Worm (Caenorhabditis elegans) whole organism, young adult: ENCODE data around the gene clik-2.
A peak's percentile ranks its signal among the peaks of the same experiment; 100 is the strongest.

Experiments used
- C17E4.6 ChIP-seq: fragments of 200-800 bp; sonication (Bioruptor generic); IDR thresholded peaks from 2 replicates; pipeline ENCODE4 v1.3.6; 2022; ENCODE audit warnings: missing genetic modification reagents, missing genetic modification characterization, missing compliant biosample characterization
- F37B4.10 ChIP-seq: fragments of 200-800 bp; sonication (Bioruptor generic); IDR thresholded peaks from 2 replicates; pipeline ENCODE4 v1.3.6; 2022; ENCODE audit warnings: missing genetic modification characterization, missing compliant biosample characterization
- F57A8.1 ChIP-seq: fragments of 200-800 bp; sonication (Bioruptor generic); optimal IDR thresholded peaks from 2 replicates; lab custom pipeline; 2018; ENCODE audit warnings: mild to moderate bottlenecking, missing genetic modification characterization, moderate library complexity, missing compliant biosample characterization
- K12H6.12 ChIP-seq: fragments of 200-800 bp; sonication (Bioruptor generic); optimal IDR thresholded peaks from 2 replicates; lab custom pipeline; 2018; ENCODE audit warnings: mild to moderate bottlenecking, missing genetic modification characterization, missing compliant biosample characterization
- Y53F4B.3 ChIP-seq: fragments of 200-800 bp; sonication (Bioruptor generic); IDR thresholded peaks from 2 replicates; pipeline ENCODE4 v1.3.6; 2022; ENCODE audit warnings: missing genetic modification reagents, missing genetic modification characterization, missing compliant biosample characterization
- Y79H2A.3 ChIP-seq: fragments of 200-800 bp; sonication (Bioruptor generic); conservative IDR thresholded peaks from 2 replicates; pipeline ENCODE4 v1.3.6; 2022; ENCODE audit warnings: missing genetic modification reagents, missing genetic modification characterization, missing compliant biosample characterization
- ZK185.1 ChIP-seq: sonication (generic microtip); optimal IDR thresholded peaks from 2 replicates; lab custom pipeline; 2016; ENCODE audit warnings: mild to moderate bottlenecking, missing genetic modification characterization, missing compliant biosample characterization; ENCODE audit not compliant: poor library complexity, severe bottlenecking
- akir-1 ChIP-seq: fragments of 200-800 bp; sonication (Bioruptor generic); optimal IDR thresholded peaks from 2 replicates; lab custom pipeline; 2018; ENCODE audit warnings: mild to moderate bottlenecking, missing genetic modification characterization, moderate library complexity, missing compliant biosample characterization
- ama-1 ChIP-seq, 3 experiments: fragments of 150-350 bp in 1 of 3; sonication (generic microtip) in 2 of 3; optimal IDR thresholded peaks; 2 replicates each; lab custom pipeline; 2014 to 2018; ENCODE audit warnings: missing biosample characterization in 2 of 3, missing genetic modification characterization in 2 of 3, missing genetic modification reagents in 2 of 3
- atf-7 ChIP-seq: sonication (generic microtip); optimal IDR thresholded peaks from 2 replicates; lab custom pipeline; 2017; ENCODE audit warnings: mild to moderate bottlenecking, missing genetic modification characterization, missing compliant biosample characterization
- attf-3 ChIP-seq: fragments of 200-800 bp; sonication (Bioruptor generic); conservative IDR thresholded peaks from 2 replicates; pipeline ENCODE4 v1.3.6; 2022; ENCODE audit warnings: missing genetic modification reagents, missing genetic modification characterization, missing compliant biosample characterization
- attf-5 ChIP-seq: fragments of 200-800 bp; sonication (Bioruptor generic); optimal IDR thresholded peaks from 2 replicates; lab custom pipeline; 2018; ENCODE audit warnings: mild to moderate bottlenecking, missing genetic modification characterization, missing compliant biosample characterization
- attf-6 ChIP-seq: fragments of 200-800 bp; sonication (Bioruptor generic); IDR thresholded peaks from 2 replicates; pipeline ENCODE4 v1.3.6; 2022; ENCODE audit warnings: missing genetic modification reagents, missing genetic modification characterization, missing compliant biosample characterization
- ccch-3 ChIP-seq: fragments of 200-800 bp; sonication (Bioruptor generic); optimal IDR thresholded peaks from 2 replicates; lab custom pipeline; 2018; ENCODE audit warnings: mild to moderate bottlenecking, missing genetic modification characterization, missing compliant biosample characterization
- cebp-1 ChIP-seq, 2 experiments: fragments of 200-800 bp in 1 of 2; sonication (Bioruptor generic) in 1 of 2; sonication (generic microtip) in 1 of 2; IDR thresholded peaks in 1 of 2; optimal IDR thresholded peaks in 1 of 2; 2 replicates each; pipeline versions ENCODE4 v1.3.6 to Lab custom; 2017 to 2022; ENCODE audit warnings: missing compliant biosample characterization in 2 of 2, missing genetic modification characterization in 2 of 2, mild to moderate bottlenecking in 1 of 2, missing genetic modification reagents in 1 of 2, moderate library complexity in 1 of 2
- dox-1 ChIP-seq: fragments of 200-800 bp; sonication (Bioruptor generic); IDR thresholded peaks from 2 replicates; pipeline ENCODE4 v1.3.6; 2022; ENCODE audit warnings: missing genetic modification reagents, missing genetic modification characterization, missing compliant biosample characterization
- efl-1 ChIP-seq: fragments of 150-350 bp; optimal IDR thresholded peaks from 2 replicates; lab custom pipeline; 2014; ENCODE audit warnings: missing biosample characterization, missing genetic modification reagents, missing genetic modification characterization
- ekl-4 ChIP-seq: fragments of 200-800 bp; sonication (Bioruptor generic); IDR thresholded peaks from 2 replicates; pipeline ENCODE4 v1.3.6; 2022; ENCODE audit warnings: missing genetic modification reagents, missing genetic modification characterization, missing compliant biosample characterization
- hmg-1.2 ChIP-seq: fragments of 200-800 bp; sonication (Bioruptor generic); IDR thresholded peaks from 2 replicates; pipeline ENCODE4 v1.3.6; 2022; ENCODE audit warnings: missing genetic modification reagents, missing genetic modification characterization, missing compliant biosample characterization
- hmg-20 ChIP-seq: fragments of 200-800 bp; sonication (Bioruptor generic); IDR thresholded peaks from 2 replicates; pipeline ENCODE4 v1.3.6; 2022; ENCODE audit warnings: missing genetic modification reagents, missing genetic modification characterization, missing compliant biosample characterization
- hsf-1 ChIP-seq: fragments of 200-800 bp; sonication (Bioruptor generic); IDR thresholded peaks from 2 replicates; pipeline ENCODE4 v1.3.6; 2022; ENCODE audit warnings: missing genetic modification reagents, missing genetic modification characterization, missing compliant biosample characterization
- let-607 ChIP-seq, 2 experiments: fragments of 200-800 bp in 1 of 2; sonication (Bioruptor generic) in 1 of 2; sonication (generic microtip) in 1 of 2; optimal IDR thresholded peaks; 2 replicates each; lab custom pipeline; 2016 to 2018; ENCODE audit warnings: mild to moderate bottlenecking in 2 of 2, missing compliant biosample characterization in 2 of 2, missing genetic modification characterization in 2 of 2, moderate library complexity in 2 of 2, missing genotype in 1 of 2
- lin-40 ChIP-seq: sonication (generic microtip); optimal IDR thresholded peaks from 2 replicates; lab custom pipeline; 2016; ENCODE audit warnings: missing genetic modification characterization, mild to moderate bottlenecking, missing compliant biosample characterization, missing genotype, missing genetic modification reagents
- nhr-120 ChIP-seq: fragments of 200-800 bp; sonication (Bioruptor generic); IDR thresholded peaks from 2 replicates; pipeline ENCODE4 v1.3.6; 2022; ENCODE audit warnings: missing genetic modification characterization, missing compliant biosample characterization
- nhr-80 ChIP-seq: sonication (generic microtip); optimal IDR thresholded peaks from 2 replicates; lab custom pipeline; 2016; ENCODE audit warnings: missing genetic modification characterization, missing compliant biosample characterization
- nhr-90 ChIP-seq: sonication (generic microtip); optimal IDR thresholded peaks from 2 replicates; lab custom pipeline; 2016; ENCODE audit warnings: missing genotype, mild to moderate bottlenecking, missing genetic modification characterization, missing compliant biosample characterization
- pbrm-1 ChIP-seq: fragments of 200-800 bp; sonication (Bioruptor generic); IDR thresholded peaks from 2 replicates; pipeline ENCODE4 v1.3.6; 2022; ENCODE audit warnings: missing genetic modification reagents, missing genetic modification characterization, missing compliant biosample characterization
- rcor-1 ChIP-seq: fragments of 200-800 bp; sonication (Bioruptor generic); IDR thresholded peaks from 2 replicates; pipeline ENCODE4 v1.3.6; 2022; ENCODE audit warnings: missing genetic modification reagents, missing genetic modification characterization, missing compliant biosample characterization
- rec-8 ChIP-seq, 2 experiments: sonication (generic microtip); optimal IDR thresholded peaks; 2 replicates each; lab custom pipeline; 2016; ENCODE audit warnings: mild to moderate bottlenecking in 2 of 2, missing genetic modification characterization in 2 of 2, missing genetic modification reagents in 2 of 2, missing genotype in 2 of 2, missing biosample characterization in 1 of 2, missing compliant biosample characterization in 1 of 2, moderate library complexity in 1 of 2
- sea-2 ChIP-seq: fragments of 200-800 bp; sonication (Bioruptor generic); IDR thresholded peaks from 2 replicates; pipeline ENCODE4 v1.3.6; 2022; ENCODE audit warnings: missing genetic modification characterization, missing compliant biosample characterization
- tbp1 ChIP-seq: fragments of 200-800 bp; sonication (Bioruptor generic); optimal IDR thresholded peaks from 2 replicates; lab custom pipeline; 2018; ENCODE audit warnings: mild to moderate bottlenecking, missing genetic modification characterization, missing compliant biosample characterization
- tlf-1 ChIP-seq: fragments of 200-800 bp; sonication (Bioruptor generic); optimal IDR thresholded peaks from 2 replicates; lab custom pipeline; 2018; ENCODE audit warnings: mild to moderate bottlenecking, missing genetic modification characterization, missing compliant biosample characterization
- unc-62 ChIP-seq: fragments of 150-350 bp; optimal IDR thresholded peaks from 2 replicates; lab custom pipeline; 2014; ENCODE audit warnings: missing biosample characterization, missing genetic modification reagents, missing genetic modification characterization
- ztf-22 ChIP-seq: fragments of 200-800 bp; sonication (Bioruptor generic); optimal IDR thresholded peaks from 2 replicates; lab custom pipeline; 2018; ENCODE audit warnings: mild to moderate bottlenecking, missing genetic modification characterization, moderate library complexity, missing compliant biosample characterization
- ztf-3 ChIP-seq: fragments of 200-800 bp; sonication (Bioruptor generic); optimal IDR thresholded peaks from 2 replicates; lab custom pipeline; 2018; ENCODE audit warnings: mild to moderate bottlenecking, missing genetic modification characterization, missing compliant biosample characterization

clik-2 gene

DNA sequence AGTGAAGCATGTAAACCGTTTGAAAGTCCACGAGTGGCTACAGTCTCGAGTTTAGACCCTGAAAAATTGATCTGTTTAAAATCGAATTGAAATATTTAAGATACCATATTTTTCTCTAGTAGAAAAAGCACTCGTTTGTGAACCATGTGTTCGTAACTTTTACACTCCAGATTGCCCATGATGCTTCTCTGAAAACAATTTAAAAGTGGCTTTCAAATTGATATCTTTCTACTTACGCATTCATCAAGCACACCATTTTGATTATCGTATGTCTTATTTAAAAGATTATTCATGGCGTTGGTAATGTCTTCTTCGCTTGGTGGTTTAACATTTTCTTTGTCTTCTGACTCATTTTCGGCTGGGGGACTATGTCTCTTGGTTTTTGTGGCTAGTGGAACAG is 44.6 kb upstream of the clik-2 start (continued):
- TF ChIP-seq Y53F4B.3 (GFP tag; lab: Robert Waterston, UW), result no peak
- TF ChIP-seq, all 124 proteins: peak for 5

DNA sequence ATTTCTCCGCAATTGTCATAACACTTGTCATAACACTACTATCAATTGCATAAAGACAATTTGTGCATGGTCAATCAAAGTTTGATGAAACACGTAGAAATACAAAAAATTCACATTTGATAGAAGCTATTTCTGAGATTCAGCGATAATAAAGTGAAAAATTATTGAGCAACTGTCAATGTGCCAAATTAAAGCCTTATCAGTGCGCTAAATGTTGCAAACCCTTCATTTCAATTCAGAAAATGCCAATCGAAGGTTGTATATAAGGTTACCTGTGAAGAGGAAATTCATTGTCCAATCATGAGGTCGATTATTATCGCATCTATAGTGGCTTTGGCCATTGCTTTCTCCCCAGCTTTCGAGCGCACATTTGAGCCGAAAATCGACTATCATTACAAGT is 38.6 kb upstream of the clik-2 start, which contains the start of gene vit-1:
Gene vit-1, plus strand, starts transcription at position 289 of the 400 bp plus-strand sequence.
- peak; percentile 74 for TF ChIP-seq nhr-80 (tag; lab: Kevin White, UChicago)
- no peak for TF ChIP-seq tlf-1 (GFP tag; lab: Kevin White, UChicago)
- TF ChIP-seq tbp1, result peak; percentile 14
- TF ChIP-seq atf-7 (tag; lab: Kevin White, UChicago), result no peak
- no peak for TF ChIP-seq attf-6
- no peak for TF ChIP-seq hmg-1.2 (GFP tag; lab: Robert Waterston, UW)
- TF ChIP-seq nhr-120 (GFP tag; lab: Robert Waterston, UW), result no peak
- TF ChIP-seq ekl-4, result no peak
- TF ChIP-seq akir-1 (GFP tag; lab: Kevin White, UChicago), result no peak
- TF ChIP-seq K12H6.12 (tag; lab: Kevin White, UChicago), result no peak
- no peak for TF ChIP-seq Y79H2A.3 (GFP tag; lab: Robert Waterston, UW)
- TF ChIP-seq F37B4.10 (GFP tag; lab: Robert Waterston, UW), result no peak
- TF ChIP-seq let-607 (tag; optimal IDR thresholded peaks at IDR 0.05; lab: Kevin White, UChicago), result peak; percentile 11 to 30

DNA sequence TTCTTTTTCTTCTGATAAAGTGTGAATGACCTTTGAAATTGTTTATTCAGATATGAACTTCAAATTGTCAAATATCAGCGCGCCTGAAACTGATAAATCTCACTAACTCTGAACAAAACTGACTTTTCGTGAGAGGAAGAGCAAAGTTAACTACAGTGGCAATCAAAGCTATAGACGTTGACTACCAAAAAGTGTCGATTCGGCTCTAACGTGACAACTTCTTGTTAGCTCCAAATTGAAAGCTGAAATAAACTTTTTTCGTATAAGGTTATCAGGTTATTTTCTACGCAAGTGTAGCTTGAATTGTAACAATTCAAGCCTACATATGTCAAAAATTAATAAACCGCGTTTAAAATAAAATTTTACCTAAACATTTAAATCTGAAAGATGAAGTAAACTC is 37.3 kb upstream of the clik-2 start:
- no peak for TF ChIP-seq ccch-3 (GFP tag; lab: Kevin White, UChicago)
- TF ChIP-seq F37B4.10 (GFP tag; lab: Robert Waterston, UW), result no peak
- no peak for TF ChIP-seq ztf-3 (GFP tag; lab: Kevin White, UChicago)
- TF ChIP-seq unc-62 (GFP tag; lab: Kevin White, UChicago), result no peak
- TF ChIP-seq, all 124 proteins: peak for 0

DNA sequence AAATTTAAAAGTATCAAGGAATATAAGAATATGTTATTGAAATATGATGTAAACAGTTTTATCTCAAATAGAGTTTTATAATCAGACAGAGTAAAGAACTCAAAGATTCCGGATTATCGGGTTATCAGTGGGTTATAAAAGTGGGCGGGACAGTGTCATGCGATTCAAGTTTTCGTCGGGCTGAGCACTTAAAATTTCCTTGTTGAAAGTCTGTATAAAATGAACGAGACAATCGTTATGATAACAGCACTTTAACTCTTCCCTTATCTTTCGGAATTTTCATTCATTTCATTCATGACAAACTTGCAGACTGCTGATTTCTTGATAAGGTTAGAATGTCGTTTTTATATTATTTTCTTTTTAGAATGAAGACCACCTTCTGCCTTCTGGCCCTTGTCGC is 36.6 kb upstream of the clik-2 start, which contains the start of gene spp-14:
Gene spp-14, plus strand, starts transcription at position 365 of the 400 bp plus-strand sequence.
- TF ChIP-seq tbp1 (peak; percentile 23), let-607 (tag; optimal IDR thresholded peaks at IDR 0.05; lab: Kevin White, UChicago) (peak in 1 of 2 experiments; percentile 3), atf-7 (tag; lab: Kevin White, UChicago) (peak; percentile 60), attf-5 (GFP tag; lab: Kevin White, UChicago) (no peak), nhr-80 (tag; lab: Kevin White, UChicago) (peak; percentile 89), cebp-1 (GFP tag; IDR thresholded peaks at IDR 0.05; lab: Robert Waterston, UW) (no peak), cebp-1 (tag; optimal IDR thresholded peaks at IDR 0.05; lab: Kevin White, UChicago) (peak; percentile 9), ztf-22 (GFP tag; lab: Kevin White, UChicago) (peak; percentile 52), dox-1 (GFP tag; lab: Robert Waterston, UW) (no peak)

DNA sequence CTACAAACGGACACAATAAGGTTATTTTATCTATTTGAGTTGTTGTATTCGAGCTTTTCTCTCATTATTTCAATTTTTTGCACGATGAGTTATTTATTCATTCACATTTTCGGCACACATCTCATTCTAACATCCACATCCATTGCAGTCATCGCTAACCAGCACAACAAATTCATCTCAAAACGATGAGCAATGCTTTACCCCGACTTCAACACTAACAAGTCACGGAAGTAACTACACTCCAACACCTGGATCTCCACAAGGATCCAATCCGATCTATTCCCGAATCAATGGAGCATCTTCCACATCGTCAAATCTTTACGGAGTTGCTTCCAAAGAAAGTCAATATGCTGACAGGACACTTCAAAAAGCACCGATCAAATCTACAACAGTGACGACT is 35.1 kb upstream of the clik-2 start:
- no peak for TF ChIP-seq rcor-1 (GFP tag; lab: Robert Waterston, UW)

DNA sequence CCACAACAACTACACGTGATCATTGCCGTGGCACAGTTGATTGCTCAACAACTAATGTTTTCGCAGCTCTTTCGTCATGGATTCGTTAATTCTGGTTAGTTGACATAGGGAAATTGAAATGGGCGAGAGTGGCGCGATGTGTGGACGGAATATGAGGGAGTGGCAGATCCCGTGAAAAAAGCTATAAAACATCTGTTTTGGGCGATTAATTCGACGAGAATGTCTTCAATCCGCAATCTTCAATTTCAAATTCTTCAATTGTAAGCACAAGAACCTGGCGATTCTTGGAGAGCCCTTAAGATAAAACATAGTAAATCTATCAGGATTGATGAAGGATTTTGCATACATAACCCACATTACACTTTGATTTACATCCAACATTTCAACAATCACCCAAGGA is 31.5 kb upstream of the clik-2 start:
- TF ChIP-seq attf-3 (GFP tag; lab: Robert Waterston, UW), result no peak
- TF ChIP-seq rec-8 (tag; optimal IDR thresholded peaks at IDR 0.05; lab: Kevin White, UChicago), result no peak
- TF ChIP-seq C17E4.6, result no peak
- no peak for TF ChIP-seq sea-2 (GFP tag; lab: Robert Waterston, UW)
- no peak for TF ChIP-seq lin-40
- no peak for TF ChIP-seq ama-1 (optimal IDR thresholded peaks at IDR 0.05; lab: Kevin White, UChicago)
- TF ChIP-seq ama-1 (GFP tag; optimal IDR thresholded peaks at IDR 0.05; lab: Kevin White, UChicago), result no peak
- no peak for TF ChIP-seq hmg-20 (GFP tag; lab: Robert Waterston, UW)
- no peak for TF ChIP-seq hsf-1 (GFP tag; lab: Robert Waterston, UW)
- no peak for TF ChIP-seq ZK185.1 (tag; lab: Kevin White, UChicago)
- TF ChIP-seq pbrm-1 (GFP tag; lab: Robert Waterston, UW), result no peak
- TF ChIP-seq F57A8.1 (GFP tag; lab: Kevin White, UChicago), result no peak
- TF ChIP-seq nhr-90, result no peak
- no peak for TF ChIP-seq efl-1 (GFP tag; lab: Kevin White, UChicago)
